Worm (Caenorhabditis elegans) whole organism, L1 larva: ENCODE data around the gene srbc-62.

Experiments
- Y116A8C.19 ChIP-seq: sonication (generic microtip); optimal IDR thresholded peaks from 2 replicates; lab custom pipeline; 2016; ENCODE audit warnings: missing compliant biosample characterization, missing genetic modification characterization, borderline replicate concordance
- ceh-82 ChIP-seq, 3 experiments: fragments of 150-350 bp in 1 of 3; sonication (generic microtip) in 2 of 3; optimal IDR thresholded peaks; 2 replicates each; lab custom pipeline; 2014 to 2017; ENCODE audit warnings: missing biosample characterization in 3 of 3, missing genetic modification characterization in 3 of 3
- lin-15B ChIP-seq: fragments of 150-350 bp; sonication (generic microtip); optimal IDR thresholded peaks from 3 replicates; lab custom pipeline; 2014; ENCODE audit warnings: missing biosample characterization, missing genetic modification characterization
- lsy-2 ChIP-seq, 2 experiments: fragments of 150-350 bp; optimal IDR thresholded peaks; 2 replicates each; lab custom pipeline; 2014; ENCODE audit warnings: missing biosample characterization in 2 of 2, missing genetic modification characterization in 2 of 2
- mdl-1 ChIP-seq, 2 experiments: fragments of 150-350 bp; optimal IDR thresholded peaks; 2 replicates each; lab custom pipeline; 2014 to 2017; ENCODE audit warnings: missing biosample characterization in 2 of 2, missing genetic modification characterization in 2 of 2, inconsistent platforms in 1 of 2
- nhr-47 ChIP-seq: sonication (generic microtip); optimal IDR thresholded peaks from 2 replicates; lab custom pipeline; 2016; ENCODE audit warnings: mild to moderate bottlenecking, missing genetic modification characterization, moderate library complexity, missing compliant biosample characterization
- pqm-1 ChIP-seq: sonication (generic microtip); optimal IDR thresholded peaks from 3 replicates; lab custom pipeline; 2017; ENCODE audit warnings: missing biosample characterization, missing genetic modification characterization
- snpc-4 ChIP-seq: fragments of 150-350 bp; optimal IDR thresholded peaks from 2 replicates; lab custom pipeline; 2014; ENCODE audit warnings: missing biosample characterization, missing genetic modification characterization
- snu-23 ChIP-seq: sonication (generic microtip); optimal IDR thresholded peaks from 2 replicates; lab custom pipeline; 2016; ENCODE audit warnings: missing genetic modification characterization, missing compliant biosample characterization
- unc-62 ChIP-seq: fragments of 150-350 bp; optimal IDR thresholded peaks from 2 replicates; lab custom pipeline; 2014; ENCODE audit warnings: missing biosample characterization, missing genetic modification reagents, missing genetic modification characterization

DNA sequence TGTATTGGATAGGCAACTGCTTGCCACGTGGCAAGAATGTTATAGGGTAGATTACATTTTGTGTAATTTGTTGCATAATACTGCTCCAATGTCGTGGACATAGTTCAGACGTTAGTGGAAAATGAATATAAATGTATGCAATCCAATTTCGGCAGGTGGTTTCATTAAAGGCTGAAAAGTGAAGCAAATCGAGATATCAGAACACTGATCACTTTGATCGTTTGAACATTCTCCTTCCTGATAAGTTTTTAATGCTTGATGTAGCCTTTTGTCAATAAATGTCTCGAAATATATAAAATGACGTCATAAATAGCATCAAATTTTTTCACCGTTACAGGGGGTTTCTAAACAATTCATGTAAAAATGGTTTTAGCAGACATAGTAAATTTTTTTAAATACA lies 2.6 kb downstream of the srbc-62 start, which contains the start of gene srh-109:
- TF ChIP-seq snpc-4 (tag; lab: Kevin White, UChicago) (no peak), pqm-1 (no peak), Y116A8C.19 (tag; lab: Kevin White, UChicago) (no peak), snu-23 (GFP tag; lab: Kevin White, UChicago) (no peak), lin-15B (tag; lab: Kevin White, UChicago) (no peak), mdl-1 (tag; optimal IDR thresholded peaks at IDR 0.05; lab: Kevin White, UChicago) (no peak), unc-62 (GFP tag; lab: Kevin White, UChicago) (no peak), nhr-47 (no peak), ceh-82 (tag; optimal IDR thresholded peaks at IDR 0.05; lab: Kevin White, UChicago) (no peak), lsy-2 (tag; optimal IDR thresholded peaks at IDR 0.05; lab: Kevin White, UChicago) (no peak)
